Worm (Caenorhabditis elegans): Measurements from ENCODE around the gene F29F11.20.

F29F11.20 gene

DNA sequence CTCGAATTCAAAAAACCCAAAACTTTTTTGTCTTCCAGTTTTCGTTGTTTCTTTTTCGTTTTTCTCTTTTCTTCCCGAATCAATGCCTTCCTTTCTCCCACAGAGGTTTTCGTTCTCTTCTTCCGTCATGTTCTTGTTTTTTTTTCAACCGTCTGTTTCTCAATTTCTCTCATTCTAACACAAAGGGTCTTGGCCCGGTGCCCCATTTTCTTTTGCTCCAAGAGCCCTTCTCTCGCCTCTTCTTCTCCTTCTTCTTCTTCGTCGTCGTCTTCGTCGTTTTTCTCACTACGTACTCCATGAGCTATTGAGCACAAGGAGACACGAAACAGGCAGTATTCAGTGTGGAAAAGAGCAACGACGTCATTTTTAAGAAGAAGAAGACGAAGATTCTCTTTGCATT is 10.2 kb upstream of the F29F11.20 start (continued):
- TF ChIP-seq ceh-88 (GFP tag; IDR thresholded peaks at IDR 0.05) (no peak), mab-9 (GFP tag; IDR thresholded peaks at IDR 0.05) (no peak), unc-30 (tag; optimal IDR thresholded peaks at IDR 0.05) (no peak), unc-130 (tag; optimal IDR thresholded peaks at IDR 0.05) (no peak), ceh-90 (tag; optimal IDR thresholded peaks at IDR 0.05) (no peak), nhr-77 (tag; optimal IDR thresholded peaks at IDR 0.05) (no peak), swsn-7 (tag; optimal IDR thresholded peaks at IDR 0.05) (no peak), nhr-237 (tag; optimal IDR thresholded peaks at IDR 0.05) (no peak), hlh-17 (GFP tag; optimal IDR thresholded peaks at IDR 0.05; ENCODE audit: borderline replicate concordance) (no peak), Y116A8C.19 (tag; optimal IDR thresholded peaks at IDR 0.05; ENCODE audit: borderline replicate concordance) (no peak), hpl-2 (GFP tag; optimal IDR thresholded peaks at IDR 0.05) (no peak), pax-3 (tag; optimal IDR thresholded peaks at IDR 0.05) (no peak), ceh-8 (GFP tag; optimal IDR thresholded peaks at IDR 0.05) (no peak), snu-23 (GFP tag; optimal IDR thresholded peaks at IDR 0.05) (peak; percentile 26), unc-62 (GFP tag; optimal IDR thresholded peaks at IDR 0.05) (no peak), nhr-20 (tag; optimal IDR thresholded peaks at IDR 0.05) (no peak), alr-1 (tag; optimal IDR thresholded peaks at IDR 0.05; ENCODE audit: borderline replicate concordance) (no peak), nhr-11 (tag; optimal IDR thresholded peaks at IDR 0.05) (no peak), lin-13 (GFP tag; optimal IDR thresholded peaks at IDR 0.05) (no peak), nhr-76 (tag; optimal IDR thresholded peaks at IDR 0.05) (no peak), blmp-1 (tag; optimal IDR thresholded peaks at IDR 0.05) (no peak), hlh-4 (tag; optimal IDR thresholded peaks at IDR 0.05) (no peak), vab-15 (tag; optimal IDR thresholded peaks at IDR 0.05) (no peak), ceh-63 (GFP tag; optimal IDR thresholded peaks at IDR 0.05) (no peak), jun-1 (tag; optimal IDR thresholded peaks at IDR 0.05) (no peak), ztf-4 (tag; optimal IDR thresholded peaks at IDR 0.05) (no peak), lin-39 (tag; optimal IDR thresholded peaks at IDR 0.05) (no peak), irx-1 (tag; optimal IDR thresholded peaks at IDR 0.05) (no peak), ceh-82 (tag; optimal IDR thresholded peaks at IDR 0.05) (peak in 1 of 3 experiments; percentile 51), nhr-28 (tag; optimal IDR thresholded peaks at IDR 0.05) (no peak), nhr-19 (GFP tag; conservative IDR thresholded peaks at IDR 0.05) (no peak), fos-1 (tag; optimal IDR thresholded peaks at IDR 0.05) (no peak), sox-4 (tag; optimal IDR thresholded peaks at IDR 0.05) (no peak), nhr-47 (tag; optimal IDR thresholded peaks at IDR 0.05) (peak; percentile 37), nhr-84 (tag; optimal IDR thresholded peaks at IDR 0.05) (no peak), tlp-1 (tag; optimal IDR thresholded peaks at IDR 0.05) (no peak), lin-15B (tag; optimal IDR thresholded peaks at IDR 0.05) (no peak), mep-1 (tag; optimal IDR thresholded peaks at IDR 0.05) (peak; percentile 5), lin-35 (GFP tag; optimal IDR thresholded peaks at IDR 0.05) (no peak), fkh-4 (tag; optimal IDR thresholded peaks at IDR 0.05; ENCODE audit: borderline replicate concordance) (no peak), lin-14 (GFP tag; optimal IDR thresholded peaks at IDR 0.05) (peak; percentile 88), unc-98 (GFP tag; IDR thresholded peaks at IDR 0.05) (no peak), xbp-1 (tag; optimal IDR thresholded peaks at IDR 0.05) (peak; percentile 32), elt-2 (tag; optimal IDR thresholded peaks at IDR 0.05) (no peak), mef-2 (tag; optimal IDR thresholded peaks at IDR 0.05) (no peak), tbx-2 (tag; optimal IDR thresholded peaks at IDR 0.05) (no peak), efl-1 (optimal IDR thresholded peaks at IDR 0.05) (peak; percentile 13 to 29), efl-1 (GFP tag; optimal IDR thresholded peaks at IDR 0.05 in 1 of 2) (no peak), fkh-10 (GFP tag; optimal IDR thresholded peaks at IDR 0.05) (peak; percentile 45), sup-37 (GFP tag; optimal IDR thresholded peaks at IDR 0.05) (no peak), lir-3 (tag; optimal IDR thresholded peaks at IDR 0.05; ENCODE audit: poor library complexity) (no peak), C16A3.4 (tag; optimal IDR thresholded peaks at IDR 0.05) (no peak), skn-1 (tag; optimal IDR thresholded peaks at IDR 0.05) (no peak), lsy-2 (tag; optimal IDR thresholded peaks at IDR 0.05) (peak in 1 of 2 experiments; percentile 55)

Measured in whole organism, L1 larva.